Fruit fly (Drosophila melanogaster) whole organism, embryonic: ENCODE measurements around the gene ohgt.

ENCODE experiments used
- BtbVII ChIP-seq: fragments of 200-800 bp; sonication (Bioruptor generic); optimal IDR thresholded peaks from 3 replicates; lab custom pipeline; 2017; ENCODE audit warnings: missing biosample characterization, mild to moderate bottlenecking, missing genetic modification characterization
- Bteb2 ChIP-seq: fragments of 200-800 bp; sonication (Bioruptor generic); optimal IDR thresholded peaks from 2 replicates; lab custom pipeline; 2016; ENCODE audit warnings: missing biosample characterization, missing genetic modification characterization
- C15 ChIP-seq: fragments of 200-800 bp; sonication (Bioruptor generic); IDR thresholded peaks from 3 replicates; pipeline ENCODE4 v1.3.6; 2022; ENCODE audit warnings: missing biosample characterization, missing genetic modification characterization
- CG10654 ChIP-seq: fragments of 200-800 bp; sonication (Bioruptor generic); optimal IDR thresholded peaks from 2 replicates; lab custom pipeline; 2016; ENCODE audit warnings: missing biosample characterization, missing genetic modification characterization
- CG12769 ChIP-seq: fragments of 200-800 bp; sonication (Bioruptor generic); optimal IDR thresholded peaks from 2 replicates; lab custom pipeline; 2019; ENCODE audit warnings: missing biosample characterization, mild to moderate bottlenecking, missing genetic modification characterization, moderate library complexity
- CG13894 ChIP-seq: fragments of 200-800 bp; sonication (Bioruptor generic); optimal IDR thresholded peaks from 3 replicates; lab custom pipeline; 2018; ENCODE audit warnings: missing biosample characterization, mild to moderate bottlenecking, missing genetic modification characterization, moderate library complexity
- CG1529 ChIP-seq: fragments of 200-800 bp; sonication (Bioruptor generic); optimal IDR thresholded peaks from 3 replicates; lab custom pipeline; 2018; ENCODE audit warnings: missing biosample characterization, missing genetic modification characterization
- CG17612 ChIP-seq: fragments of 200-800 bp; sonication (Bioruptor generic); IDR thresholded peaks from 2 replicates; pipeline ENCODE4 v1.3.6; 2022; ENCODE audit warnings: missing biosample characterization, missing genetic modification characterization
- CG18476 ChIP-seq: fragments of 200-800 bp; sonication (Bioruptor generic); optimal IDR thresholded peaks from 2 replicates; lab custom pipeline; 2016; ENCODE audit warnings: missing biosample characterization, mild to moderate bottlenecking, missing genetic modification characterization
- CG30431 ChIP-seq: fragments of 200-800 bp; sonication (Bioruptor generic); optimal IDR thresholded peaks from 2 replicates; lab custom pipeline; 2017; ENCODE audit warnings: missing biosample characterization, missing genetic modification characterization
- CG3281 ChIP-seq: fragments of 200-800 bp; sonication (Bioruptor generic); optimal IDR thresholded peaks from 3 replicates; lab custom pipeline; 2017; ENCODE audit warnings: missing biosample characterization, mild to moderate bottlenecking, missing genetic modification characterization
- CG6813 ChIP-seq: fragments of 200-800 bp; sonication (Bioruptor generic); optimal IDR thresholded peaks from 2 replicates; lab custom pipeline; 2017; ENCODE audit warnings: missing biosample characterization, missing genetic modification characterization, mild to moderate bottlenecking, moderate library complexity, missing genetic modification reagents
- CG8089 ChIP-seq: fragments of 200-800 bp; sonication (Bioruptor generic); optimal IDR thresholded peaks from 3 replicates; lab custom pipeline; 2016; ENCODE audit warnings: missing biosample characterization, missing genetic modification characterization
- Hr78 ChIP-seq, 2 experiments: fragments of 200-800 bp in 1 of 2; fragments of >200 bp in 1 of 2; sonication (Bioruptor generic) in 1 of 2; optimal IDR thresholded peaks; 2 replicates each; lab custom pipeline; 2017 to 2019; ENCODE audit warnings: missing biosample characterization in 2 of 2, missing genetic modification characterization in 2 of 2, mild to moderate bottlenecking in 1 of 2, moderate library complexity in 1 of 2
- Hsf ChIP-seq: fragments of 200-800 bp; sonication (Bioruptor generic); optimal IDR thresholded peaks from 3 replicates; lab custom pipeline; 2016; ENCODE audit warnings: missing biosample characterization, missing genetic modification characterization
- MBD-R2 ChIP-seq: fragments of 200-800 bp; sonication (Bioruptor generic); IDR thresholded peaks from 2 replicates; pipeline ENCODE4 v1.3.6; 2022; ENCODE audit warnings: missing biosample characterization, missing genetic modification characterization
- MTF-1 ChIP-seq: fragments of 200-800 bp; sonication (Bioruptor generic); optimal IDR thresholded peaks from 2 replicates; lab custom pipeline; 2018; ENCODE audit warnings: missing biosample characterization, mild to moderate bottlenecking, missing genetic modification characterization, borderline replicate concordance
- NfI ChIP-seq: fragments of 200-800 bp; sonication (Bioruptor generic); optimal IDR thresholded peaks from 3 replicates; lab custom pipeline; 2018; ENCODE audit warnings: missing biosample characterization, mild to moderate bottlenecking, missing genetic modification characterization, moderate library complexity
- Sox102F ChIP-seq: fragments of 200-800 bp; sonication (Bioruptor generic); optimal IDR thresholded peaks from 2 replicates; lab custom pipeline; 2018; ENCODE audit warnings: missing biosample characterization, mild to moderate bottlenecking, missing genetic modification characterization, moderate library complexity
- Taf1 ChIP-seq: fragments of 200-800 bp; sonication (Bioruptor generic); IDR thresholded peaks from 2 replicates; pipeline ENCODE4 v1.3.6; 2022; ENCODE audit warnings: missing biosample characterization, missing genetic modification characterization
- Trl ChIP-seq, 3 experiments: fragments of >200 bp in 2 of 3; fragments of 200-800 bp in 1 of 3; sonication (Bioruptor generic) in 1 of 3; optimal IDR thresholded peaks; 2 replicates in 1 of 3; 3 replicates in 2 of 3; lab custom pipeline; 2016 to 2017; ENCODE audit warnings: missing biosample characterization in 1 of 3, missing genetic modification characterization in 1 of 3
- Usf ChIP-seq: fragments of 200-800 bp; sonication (Bioruptor generic); optimal IDR thresholded peaks from 2 replicates; lab custom pipeline; 2017; ENCODE audit warnings: missing genotype, missing biosample characterization, missing genetic modification characterization
- abd-A ChIP-seq: fragments of 200-800 bp; sonication (Bioruptor generic); optimal IDR thresholded peaks from 3 replicates; lab custom pipeline; 2019; ENCODE audit warnings: missing biosample characterization, mild to moderate bottlenecking, missing genetic modification characterization, moderate library complexity
- amos ChIP-seq: fragments of 200-800 bp; sonication (Bioruptor generic); IDR thresholded peaks from 2 replicates; pipeline ENCODE4 v1.3.6; 2022; ENCODE audit warnings: missing biosample characterization, missing genetic modification characterization; ENCODE audit not compliant: partially characterized antibody
- ara ChIP-seq: fragments of 200-800 bp; sonication (Bioruptor generic); IDR thresholded peaks from 2 replicates; pipeline ENCODE4 v1.3.6; 2022; ENCODE audit warnings: missing biosample characterization, missing genetic modification characterization
- ash1 ChIP-seq: fragments of 200-800 bp; sonication (Bioruptor generic); optimal IDR thresholded peaks from 2 replicates; lab custom pipeline; 2018; ENCODE audit warnings: missing biosample characterization, mild to moderate bottlenecking, missing genetic modification characterization
- br ChIP-seq: fragments of >200 bp; optimal IDR thresholded peaks from 2 replicates; lab custom pipeline; 2017
- bsh ChIP-seq, 2 experiments: fragments of 200-800 bp; sonication (Bioruptor generic); optimal IDR thresholded peaks; 2 replicates each; lab custom pipeline; 2017 to 2018; ENCODE audit warnings: mild to moderate bottlenecking in 2 of 2, missing biosample characterization in 2 of 2, missing genetic modification characterization in 2 of 2, moderate library complexity in 1 of 2
- cg ChIP-seq: fragments of 200-800 bp; sonication (Bioruptor generic); optimal IDR thresholded peaks from 3 replicates; lab custom pipeline; 2019; ENCODE audit warnings: missing biosample characterization, mild to moderate bottlenecking, missing genetic modification characterization, moderate library complexity
- chif ChIP-seq, 2 experiments: fragments of 200-800 bp; sonication (Bioruptor generic); optimal IDR thresholded peaks; 3 replicates each; lab custom pipeline; 2016; ENCODE audit warnings: missing biosample characterization in 2 of 2, missing genetic modification characterization in 2 of 2
- chinmo ChIP-seq: fragments of 200-800 bp; sonication (Bioruptor generic); IDR thresholded peaks from 4 replicates; pipeline ENCODE4 v1.3.6; 2022; ENCODE audit warnings: missing biosample characterization, missing genetic modification characterization; ENCODE audit not compliant: partially characterized antibody
- ci ChIP-seq: fragments of 200-800 bp; sonication (Bioruptor generic); IDR thresholded peaks from 3 replicates; pipeline ENCODE4 v1.3.6; 2022; ENCODE audit warnings: missing biosample characterization, missing genetic modification characterization
- crp ChIP-seq, 2 experiments: fragments of 200-800 bp; sonication (Bioruptor generic); optimal IDR thresholded peaks; 2 replicates in 1 of 2; 3 replicates in 1 of 2; lab custom pipeline; 2017; ENCODE audit warnings: missing biosample characterization in 2 of 2, missing genetic modification characterization in 2 of 2, mild to moderate bottlenecking in 1 of 2, moderate library complexity in 1 of 2
- dan ChIP-seq: fragments of 200-800 bp; sonication (Bioruptor generic); IDR thresholded peaks from 2 replicates; pipeline ENCODE4 v1.3.6; 2022; ENCODE audit warnings: missing biosample characterization, missing genetic modification characterization
- dimm ChIP-seq: fragments of 200-800 bp; sonication (Bioruptor generic); IDR thresholded peaks from 2 replicates; pipeline ENCODE4 v1.3.6; 2022; ENCODE audit warnings: missing biosample characterization, missing genetic modification characterization
- dm ChIP-seq: fragments of 200-800 bp; sonication (Bioruptor generic); optimal IDR thresholded peaks from 3 replicates; lab custom pipeline; 2016; ENCODE audit warnings: missing biosample characterization, missing genetic modification characterization
- eve ChIP-seq, 2 experiments: fragments of >200 bp; optimal IDR thresholded peaks; 2 replicates each; lab custom pipeline; 2017; ENCODE audit warnings: missing biosample characterization in 2 of 2, missing genetic modification characterization in 2 of 2
- exex ChIP-seq: fragments of 200-800 bp; sonication (Bioruptor generic); optimal IDR thresholded peaks from 4 replicates; lab custom pipeline; 2018; ENCODE audit warnings: missing biosample characterization, mild to moderate bottlenecking, missing genetic modification characterization, moderate library complexity
- fd96Cb ChIP-seq: fragments of 200-800 bp; sonication (Bioruptor generic); optimal IDR thresholded peaks from 2 replicates; lab custom pipeline; 2018; ENCODE audit warnings: missing biosample characterization, mild to moderate bottlenecking, missing genetic modification characterization, moderate library complexity
- gro ChIP-seq: fragments of 200-800 bp; sonication (Bioruptor generic); optimal IDR thresholded peaks from 2 replicates; lab custom pipeline; 2016; ENCODE audit warnings: missing biosample characterization, missing genetic modification characterization
- kay ChIP-seq: fragments of 200-800 bp; sonication (Bioruptor generic); optimal IDR thresholded peaks from 2 replicates; lab custom pipeline; 2016; ENCODE audit warnings: missing biosample characterization, missing genetic modification characterization
- nom ChIP-seq: fragments of 200-800 bp; sonication (Bioruptor generic); optimal IDR thresholded peaks from 2 replicates; lab custom pipeline; 2017; ENCODE audit warnings: missing biosample characterization, missing genetic modification characterization, mild to moderate bottlenecking, moderate library complexity, missing genetic modification reagents
- pros ChIP-seq: fragments of 200-800 bp; sonication (Bioruptor generic); optimal IDR thresholded peaks from 3 replicates; lab custom pipeline; 2019; ENCODE audit warnings: missing biosample characterization, mild to moderate bottlenecking, missing genetic modification characterization, moderate library complexity
- repo ChIP-seq: fragments of 200-800 bp; sonication (Bioruptor generic); optimal IDR thresholded peaks from 2 replicates; lab custom pipeline; 2016; ENCODE audit warnings: missing biosample characterization, missing genetic modification characterization
- rib ChIP-seq: fragments of 200-800 bp; sonication (Bioruptor generic); IDR thresholded peaks from 2 replicates; pipeline ENCODE4 v1.3.6; 2022; ENCODE audit warnings: missing biosample characterization, missing genetic modification characterization
- slou ChIP-seq: fragments of 200-800 bp; sonication (Bioruptor generic); optimal IDR thresholded peaks from 3 replicates; lab custom pipeline; 2016; ENCODE audit warnings: missing biosample characterization, missing genetic modification characterization
- toy ChIP-seq: fragments of 200-800 bp; sonication (Bioruptor generic); IDR thresholded peaks from 2 replicates; pipeline ENCODE4 v1.3.6; 2022; ENCODE audit warnings: missing biosample characterization, missing genetic modification characterization
- unc-4 ChIP-seq: fragments of 200-800 bp; sonication (Bioruptor generic); IDR thresholded peaks from 2 replicates; pipeline ENCODE4 v1.3.6; 2022; ENCODE audit warnings: missing biosample characterization, missing genetic modification characterization; ENCODE audit not compliant: partially characterized antibody

Gene ohgt

dm6 chr3R:10093252-10094030 lies 44.4 kb downstream of the ohgt start (continued):
- peak; percentile 39 for TF ChIP-seq CG3281
- peak in 1 of 2 experiments; percentile 40 for TF ChIP-seq Hr78 (GFP tag; optimal IDR thresholded peaks at IDR 0.05; lab: Kevin White, UChicago)
- no peak for TF ChIP-seq eve (GFP tag; optimal IDR thresholded peaks at IDR 0.05; lab: Kevin White, UChicago)
- TF ChIP-seq abd-A (tag; lab: Kevin White, UChicago): no peak
- no peak; the same call in 1 of the 2 replicates for TF ChIP-seq amos (GFP tag; lab: Robert Waterston, UW)
- no peak for TF ChIP-seq Usf (GFP tag; lab: Kevin White, UChicago)
- no peak for TF ChIP-seq CG18476 (GFP tag; lab: Kevin White, UChicago)
- TF ChIP-seq C15 (GFP tag; lab: Robert Waterston, UW): no peak
- no peak for TF ChIP-seq Bteb2 (GFP tag; lab: Kevin White, UChicago)
- peak; percentile 43 for TF ChIP-seq CG12769 (tag; lab: Kevin White, UChicago)
- no peak for TF ChIP-seq CG30431 (GFP tag; lab: Kevin White, UChicago)
- no peak for TF ChIP-seq br (lab: Kevin White, UChicago)
- no peak for TF ChIP-seq unc-4 (GFP tag; lab: Robert Waterston, UW)
- peak; percentile 23 for TF ChIP-seq nom (GFP tag; lab: Kevin White, UChicago)
- TF ChIP-seq CG8089 (GFP tag; lab: Kevin White, UChicago): no peak
- TF ChIP-seq exex (tag; lab: Kevin White, UChicago): peak; percentile 3
- no peak for TF ChIP-seq Hsf (GFP tag; lab: Kevin White, UChicago)
- TF ChIP-seq gro (GFP tag; lab: Kevin White, UChicago): peak; percentile 27
- peak; percentile 27 for TF ChIP-seq CG13894 (tag; lab: Kevin White, UChicago)
- TF ChIP-seq dan: no peak
- TF ChIP-seq ara (GFP tag; lab: Robert Waterston, UW): 0 out of 2 replicates have a peak, but pooled peaks have one; percentile 12
- no peak for TF ChIP-seq dm (GFP tag; lab: Kevin White, UChicago)
- peak; percentile 50 for TF ChIP-seq CG6813 (GFP tag; lab: Kevin White, UChicago)
- no peak for TF ChIP-seq ash1 (GFP tag; lab: Kevin White, UChicago)
- TF ChIP-seq pros: no peak
- TF ChIP-seq repo (GFP tag; lab: Kevin White, UChicago): no peak
- peak; percentile 100 for TF ChIP-seq chinmo
- peak; percentile 87 for TF ChIP-seq cg
- peak; percentile 44 for TF ChIP-seq MTF-1 (GFP tag; lab: Kevin White, UChicago)
- no peak for TF ChIP-seq NfI (GFP tag; lab: Kevin White, UChicago)
- TF ChIP-seq MBD-R2: no peak
- no peak for TF ChIP-seq dimm (GFP tag; lab: Robert Waterston, UW)
- TF ChIP-seq crp (GFP tag; optimal IDR thresholded peaks at IDR 0.05; lab: Kevin White, UChicago): peak in 1 of 2 experiments; percentile 58
- TF ChIP-seq slou (GFP tag; lab: Kevin White, UChicago): no peak
- TF ChIP-seq BtbVII (GFP tag; lab: Kevin White, UChicago): peak; percentile 42
- TF ChIP-seq fd96Cb (tag; lab: Kevin White, UChicago): no peak
- TF ChIP-seq ci (GFP tag; lab: Robert Waterston, UW): peak; percentile 77; the same call in 2 of the 3 replicates
- no peak for TF ChIP-seq rib (GFP tag; lab: Robert Waterston, UW)
- TF ChIP-seq chif (GFP tag; optimal IDR thresholded peaks at IDR 0.05; lab: Kevin White, UChicago): no peak
- TF ChIP-seq bsh (GFP tag; optimal IDR thresholded peaks at IDR 0.05; lab: Kevin White, UChicago): no peak
- TF ChIP-seq Trl (optimal IDR thresholded peaks at IDR 0.05; lab: Kevin White, UChicago): peak; percentile 83 to 91
- no peak for TF ChIP-seq Trl (GFP tag; optimal IDR thresholded peaks at IDR 0.05; lab: Kevin White, UChicago)
- TF ChIP-seq CG17612 (GFP tag; lab: Robert Waterston, UW): no peak
- TF ChIP-seq Sox102F (GFP tag; lab: Kevin White, UChicago): no peak
- TF ChIP-seq toy: no peak
- peak; percentile 29 for TF ChIP-seq kay (GFP tag; lab: Kevin White, UChicago)
- no peak for TF ChIP-seq Taf1 (GFP tag; lab: Robert Waterston, UW)
- TF ChIP-seq CG10654 (GFP tag; lab: Kevin White, UChicago): no peak
- no peak for TF ChIP-seq CG1529
